Worm (Caenorhabditis elegans) whole organism, mixed stage, embryonic: Measurements from ENCODE around the gene F22B8.7.

Experiments
- blmp-1 ChIP-seq: fragments of 150-350 bp; optimal IDR thresholded peaks from 2 replicates; lab custom pipeline; 2014; ENCODE audit warnings: missing biosample characterization, missing genetic modification characterization
- elt-3 ChIP-seq: fragments of 150-350 bp; optimal IDR thresholded peaks from 2 replicates; lab custom pipeline; 2014; ENCODE audit warnings: missing biosample characterization, missing genetic modification characterization
- nhr-237 ChIP-seq: fragments of 150-350 bp; optimal IDR thresholded peaks from 2 replicates; lab custom pipeline; 2014; ENCODE audit warnings: missing biosample characterization, missing genetic modification characterization
- nhr-28 ChIP-seq: fragments of 150-350 bp; optimal IDR thresholded peaks from 2 replicates; lab custom pipeline; 2014; ENCODE audit warnings: missing biosample characterization, missing genetic modification characterization
- nhr-76 ChIP-seq: sonication (generic microtip); optimal IDR thresholded peaks from 2 replicates; lab custom pipeline; 2017; ENCODE audit warnings: missing biosample characterization, missing genetic modification characterization
- snpc-4 ChIP-seq: fragments of 150-350 bp; optimal IDR thresholded peaks from 2 replicates; lab custom pipeline; 2014; ENCODE audit warnings: missing biosample characterization, missing genetic modification characterization
- unc-62 ChIP-seq: fragments of 150-350 bp; optimal IDR thresholded peaks from 2 replicates; lab custom pipeline; 2014; ENCODE audit warnings: missing biosample characterization, missing genetic modification reagents, missing genetic modification characterization

DNA sequence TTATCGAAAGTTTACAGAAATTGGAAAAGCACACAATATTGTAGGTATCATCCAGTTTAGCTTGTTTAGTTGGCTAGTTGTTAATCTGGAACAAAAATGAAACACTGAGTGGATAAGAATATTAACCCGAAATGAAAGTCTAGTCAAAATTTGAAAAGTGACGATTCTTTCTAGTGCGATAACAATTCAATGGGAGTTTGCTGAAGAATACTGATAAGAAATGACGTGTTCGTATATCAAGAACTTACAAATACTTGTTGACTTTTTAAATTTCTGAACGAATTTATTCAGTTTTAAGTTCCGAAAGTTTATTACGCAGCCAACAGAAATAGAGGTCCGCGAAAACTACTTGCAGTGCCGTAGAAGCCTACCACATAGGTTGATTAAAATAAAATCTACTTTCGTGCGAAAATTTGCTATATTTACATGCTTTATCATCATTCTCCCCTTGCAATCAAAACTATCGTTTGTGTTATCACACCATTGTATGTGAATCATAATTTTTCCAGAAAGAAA, 48.7 kb downstream of the F22B8.7 start, which contains the start of gene fbxa-88:
- TF ChIP-seq elt-3 (tag; lab: Kevin White, UChicago) (no peak), snpc-4 (no peak), nhr-237 (tag; lab: Kevin White, UChicago) (no peak), nhr-28 (tag; lab: Kevin White, UChicago) (no peak), nhr-76 (no peak), unc-62 (GFP tag; lab: Kevin White, UChicago) (no peak), blmp-1 (tag; lab: Kevin White, UChicago) (no peak)
